Worm (Caenorhabditis elegans) whole organism, young adult: ENCODE data around the gene cks-1.

Source experiments
- F22D6.2 ChIP-seq: sonication (generic microtip); optimal IDR thresholded peaks from 2 replicates; lab custom pipeline; 2016; ENCODE audit warnings: mild to moderate bottlenecking, missing genetic modification characterization, missing compliant biosample characterization
- F23B12.7 ChIP-seq: sonication (generic microtip); optimal IDR thresholded peaks from 2 replicates; lab custom pipeline; 2017; ENCODE audit warnings: missing genetic modification characterization, mild to moderate bottlenecking, missing compliant biosample characterization, antibody characterized with exemption, moderate library complexity; ENCODE audit not compliant: insufficient read depth
- F33H1.4 ChIP-seq: fragments of 200-800 bp; sonication (Bioruptor generic); IDR thresholded peaks from 2 replicates; pipeline ENCODE4 v1.3.6; 2022; ENCODE audit warnings: missing genetic modification reagents, missing genetic modification characterization, missing compliant biosample characterization
- F37B4.10 ChIP-seq: fragments of 200-800 bp; sonication (Bioruptor generic); IDR thresholded peaks from 2 replicates; pipeline ENCODE4 v1.3.6; 2022; ENCODE audit warnings: missing genetic modification characterization, missing compliant biosample characterization
- Y53F4B.3 ChIP-seq: fragments of 200-800 bp; sonication (Bioruptor generic); IDR thresholded peaks from 2 replicates; pipeline ENCODE4 v1.3.6; 2022; ENCODE audit warnings: missing genetic modification reagents, missing genetic modification characterization, missing compliant biosample characterization
- Y79H2A.3 ChIP-seq: fragments of 200-800 bp; sonication (Bioruptor generic); conservative IDR thresholded peaks from 2 replicates; pipeline ENCODE4 v1.3.6; 2022; ENCODE audit warnings: missing genetic modification reagents, missing genetic modification characterization, missing compliant biosample characterization
- atf-7 ChIP-seq: sonication (generic microtip); optimal IDR thresholded peaks from 2 replicates; lab custom pipeline; 2017; ENCODE audit warnings: mild to moderate bottlenecking, missing genetic modification characterization, missing compliant biosample characterization
- athp-1 ChIP-seq: sonication (generic microtip); optimal IDR thresholded peaks from 2 replicates; lab custom pipeline; 2017; ENCODE audit warnings: mild to moderate bottlenecking, missing genetic modification characterization, missing compliant biosample characterization
- attf-5 ChIP-seq: fragments of 200-800 bp; sonication (Bioruptor generic); optimal IDR thresholded peaks from 2 replicates; lab custom pipeline; 2018; ENCODE audit warnings: mild to moderate bottlenecking, missing genetic modification characterization, missing compliant biosample characterization
- attf-6 ChIP-seq: fragments of 200-800 bp; sonication (Bioruptor generic); IDR thresholded peaks from 2 replicates; pipeline ENCODE4 v1.3.6; 2022; ENCODE audit warnings: missing genetic modification reagents, missing genetic modification characterization, missing compliant biosample characterization
- bed-2 ChIP-seq: fragments of 200-800 bp; sonication (Bioruptor generic); IDR thresholded peaks from 2 replicates; pipeline ENCODE4 v1.3.6; 2022; ENCODE audit warnings: missing genetic modification reagents, missing genetic modification characterization, missing compliant biosample characterization
- ceh-40 ChIP-seq: fragments of 200-800 bp; sonication (Bioruptor generic); IDR thresholded peaks from 2 replicates; pipeline ENCODE4 v1.3.6; 2022; ENCODE audit warnings: missing genetic modification characterization, missing compliant biosample characterization
- dpff-1 ChIP-seq: sonication (generic microtip); optimal IDR thresholded peaks from 2 replicates; lab custom pipeline; 2017; ENCODE audit warnings: mild to moderate bottlenecking, missing genetic modification characterization, missing compliant biosample characterization
- dpl-1 ChIP-seq: fragments of 150-350 bp; optimal IDR thresholded peaks from 2 replicates; lab custom pipeline; 2014; ENCODE audit warnings: missing biosample characterization, missing genetic modification reagents, missing genetic modification characterization
- gei-17 ChIP-seq: fragments of 200-800 bp; sonication (Bioruptor generic); optimal IDR thresholded peaks from 2 replicates; lab custom pipeline; 2018; ENCODE audit warnings: mild to moderate bottlenecking, missing genetic modification characterization, missing compliant biosample characterization
- hmg-20 ChIP-seq: fragments of 200-800 bp; sonication (Bioruptor generic); IDR thresholded peaks from 2 replicates; pipeline ENCODE4 v1.3.6; 2022; ENCODE audit warnings: missing genetic modification reagents, missing genetic modification characterization, missing compliant biosample characterization
- hrde-1 ChIP-seq: sonication (generic microtip); optimal IDR thresholded peaks from 2 replicates; lab custom pipeline; 2016; ENCODE audit warnings: missing genetic modification characterization, mild to moderate bottlenecking, missing compliant biosample characterization, moderate library complexity, missing genotype, missing genetic modification reagents, borderline replicate concordance
- let-607 ChIP-seq, 2 experiments: fragments of 200-800 bp in 1 of 2; sonication (Bioruptor generic) in 1 of 2; sonication (generic microtip) in 1 of 2; optimal IDR thresholded peaks; 2 replicates each; lab custom pipeline; 2016 to 2018; ENCODE audit warnings: mild to moderate bottlenecking in 2 of 2, missing compliant biosample characterization in 2 of 2, missing genetic modification characterization in 2 of 2, moderate library complexity in 2 of 2, missing genotype in 1 of 2
- lin-26 ChIP-seq: fragments of 200-800 bp; sonication (Bioruptor generic); IDR thresholded peaks from 2 replicates; pipeline ENCODE4 v1.3.6; 2022; ENCODE audit warnings: missing genetic modification reagents, missing genetic modification characterization, missing compliant biosample characterization
- lir-1 ChIP-seq: fragments of 200-800 bp; sonication (Bioruptor generic); conservative IDR thresholded peaks from 2 replicates; pipeline ENCODE4 v1.3.6; 2022; ENCODE audit warnings: missing genetic modification reagents, missing genetic modification characterization, missing compliant biosample characterization
- lsl-1 ChIP-seq: fragments of 200-800 bp; sonication (Bioruptor generic); optimal IDR thresholded peaks from 2 replicates; lab custom pipeline; 2018; ENCODE audit warnings: mild to moderate bottlenecking, missing genetic modification characterization, moderate library complexity, missing compliant biosample characterization
- madf-6 ChIP-seq: fragments of 200-800 bp; sonication (Bioruptor generic); IDR thresholded peaks from 2 replicates; pipeline ENCODE4 v1.3.6; 2022; ENCODE audit warnings: missing genetic modification reagents, missing genetic modification characterization, missing compliant biosample characterization
- nfya-1 ChIP-seq: sonication (generic microtip); optimal IDR thresholded peaks from 2 replicates; lab custom pipeline; 2017; ENCODE audit warnings: antibody characterized with exemption, missing compliant biosample characterization, missing genetic modification characterization, borderline replicate concordance; ENCODE audit not compliant: insufficient read depth
- nfyb-1 ChIP-seq: fragments of 200-800 bp; sonication (Bioruptor generic); IDR thresholded peaks from 2 replicates; pipeline ENCODE4 v1.3.6; 2022; ENCODE audit warnings: missing genetic modification reagents, missing genetic modification characterization, missing compliant biosample characterization
- nhr-179 ChIP-seq: sonication (generic microtip); optimal IDR thresholded peaks from 2 replicates; lab custom pipeline; 2016; ENCODE audit warnings: mild to moderate bottlenecking, missing genetic modification characterization, missing compliant biosample characterization
- nhr-27 ChIP-seq: fragments of 200-800 bp; sonication (Bioruptor generic); optimal IDR thresholded peaks from 2 replicates; lab custom pipeline; 2018; ENCODE audit warnings: mild to moderate bottlenecking, missing genetic modification characterization, moderate library complexity, missing compliant biosample characterization
- rec-8 ChIP-seq, 2 experiments: sonication (generic microtip); optimal IDR thresholded peaks; 2 replicates each; lab custom pipeline; 2016; ENCODE audit warnings: mild to moderate bottlenecking in 2 of 2, missing genetic modification characterization in 2 of 2, missing genetic modification reagents in 2 of 2, missing genotype in 2 of 2, missing biosample characterization in 1 of 2, missing compliant biosample characterization in 1 of 2, moderate library complexity in 1 of 2
- repo-1 ChIP-seq: sonication (generic microtip); optimal IDR thresholded peaks from 2 replicates; lab custom pipeline; 2017; ENCODE audit warnings: mild to moderate bottlenecking, missing genetic modification characterization, missing compliant biosample characterization
- snpc-1.1 ChIP-seq: sonication (generic microtip); optimal IDR thresholded peaks from 2 replicates; lab custom pipeline; 2017; ENCODE audit warnings: missing genetic modification characterization, mild to moderate bottlenecking, missing compliant biosample characterization, antibody characterized with exemption, moderate library complexity, missing genotype, missing genetic modification reagents; ENCODE audit not compliant: insufficient read depth
- snpc-3.4 ChIP-seq: sonication (generic microtip); optimal IDR thresholded peaks from 2 replicates; lab custom pipeline; 2017; ENCODE audit warnings: missing genetic modification characterization, mild to moderate bottlenecking, missing compliant biosample characterization, antibody characterized with exemption, moderate library complexity, missing genotype, missing genetic modification reagents
- snpc-4 ChIP-seq, 5 experiments: fragments of 150-350 bp in 1 of 5; sonication (generic microtip) in 4 of 5; optimal IDR thresholded peaks; 2 replicates each; lab custom pipeline; 2014 to 2018; ENCODE audit warnings: missing genetic modification characterization in 5 of 5, missing biosample characterization in 3 of 5, antibody characterized with exemption in 2 of 5, mild to moderate bottlenecking in 2 of 5, missing compliant biosample characterization in 2 of 5, missing genotype in 2 of 5, moderate library complexity in 2 of 5, missing genetic modification reagents in 1 of 5
- tlf-1 ChIP-seq: fragments of 200-800 bp; sonication (Bioruptor generic); optimal IDR thresholded peaks from 2 replicates; lab custom pipeline; 2018; ENCODE audit warnings: mild to moderate bottlenecking, missing genetic modification characterization, missing compliant biosample characterization
- unc-130 ChIP-seq: sonication (generic microtip); optimal IDR thresholded peaks from 2 replicates; lab custom pipeline; 2016; ENCODE audit warnings: missing genetic modification reagents, missing genetic modification characterization, missing compliant biosample characterization
- zfh-2 ChIP-seq: fragments of 200-800 bp; sonication (Bioruptor generic); conservative IDR thresholded peaks from 2 replicates; pipeline ENCODE4 v1.3.6; 2022; ENCODE audit warnings: missing genetic modification reagents, missing genetic modification characterization, missing compliant biosample characterization
- ztf-6 ChIP-seq: fragments of 200-800 bp; sonication (Bioruptor generic); IDR thresholded peaks from 2 replicates; pipeline ENCODE4 v1.3.6; 2022; ENCODE audit warnings: missing genetic modification reagents, missing genetic modification characterization, missing compliant biosample characterization

Gene cks-1

ce11 chrIV:8511056-8511455 lies 2.7 kb upstream of the cks-1 start, which contains the start of gene mes-6 (continued):
- peak; percentile 81 for TF ChIP-seq snpc-3.4
- TF ChIP-seq F22D6.2 (tag; lab: Kevin White, UChicago), result no peak
- peak; percentile 85 for TF ChIP-seq dpl-1 (GFP tag; lab: Kevin White, UChicago)
- peak; percentile 72 for TF ChIP-seq F23B12.7 (tag; lab: Kevin White, UChicago)
- TF ChIP-seq zfh-2, result no peak
- no peak for TF ChIP-seq snpc-4 (GFP tag; optimal IDR thresholded peaks at IDR 0.05; lab: Kevin White, UChicago)
- TF ChIP-seq snpc-4 (tag; optimal IDR thresholded peaks at IDR 0.05; lab: Kevin White, UChicago), result peak in 1 of 4 experiments; percentile 71
- TF ChIP-seq bed-2 (GFP tag; lab: Robert Waterston, UW), result no peak
- TF ChIP-seq let-607 (tag; optimal IDR thresholded peaks at IDR 0.05; lab: Kevin White, UChicago), result no peak
- TF ChIP-seq ceh-40 (GFP tag; lab: Robert Waterston, UW), result no peak
- no peak for TF ChIP-seq nfya-1
- peak; percentile 89 for TF ChIP-seq madf-6 (GFP tag; lab: Robert Waterston, UW)
- TF ChIP-seq, all 124 proteins: peak for 22

ce11 chrIV:8512679-8513078 lies 1.0 kb upstream of the cks-1 start, which contains the start of gene C09G4.4:
Gene C09G4.4 (plus strand): TSS chrIV:8512979.
- TF ChIP-seq lin-26 (GFP tag; lab: Robert Waterston, UW) (0 out of 2 replicates have a peak, but pooled peaks have one; percentile 56), F33H1.4 (GFP tag; lab: Robert Waterston, UW) (0 out of 2 replicates have a peak, but pooled peaks have one; percentile 5), F37B4.10 (GFP tag; lab: Robert Waterston, UW) (no peak), hmg-20 (GFP tag; lab: Robert Waterston, UW) (no peak), athp-1 (tag; lab: Kevin White, UChicago) (peak; percentile 9), nfya-1 (no peak)

- TF ChIP-seq attf-5 (GFP tag; lab: Kevin White, UChicago) (no peak), Y79H2A.3 (GFP tag; lab: Robert Waterston, UW) (peak; percentile 77; the same call in 1 of the 2 replicates), snpc-3.4 (peak; percentile 28), lin-26 (GFP tag; lab: Robert Waterston, UW) (0 out of 2 replicates have a peak, but pooled peaks have one; percentile 35), Y53F4B.3 (GFP tag; lab: Robert Waterston, UW) (no peak), lir-1 (GFP tag; lab: Robert Waterston, UW) (no peak), gei-17 (GFP tag; lab: Kevin White, UChicago) (no peak), ztf-6 (no peak), atf-7 (tag; lab: Kevin White, UChicago) (no peak), hrde-1 (peak; percentile 87), repo-1 (peak; percentile 42), tlf-1 (no peak), unc-130 (peak; percentile 15), lsl-1 (no peak), nfyb-1 (GFP tag; lab: Robert Waterston, UW) (no peak), rec-8 (tag; optimal IDR thresholded peaks at IDR 0.05; lab: Kevin White, UChicago) (no peak), athp-1 (tag; lab: Kevin White, UChicago) (peak; percentile 4)
Measured at ce11 chrIV:8514546-8514945, 827 bp downstream of the cks-1 start.

- TF ChIP-seq snpc-1.1 (tag; lab: Kevin White, UChicago) (no peak), lin-26 (GFP tag; lab: Robert Waterston, UW) (no peak), dpff-1 (tag; lab: Kevin White, UChicago) (no peak), nhr-179 (tag; lab: Kevin White, UChicago) (no peak), nhr-27 (no peak), repo-1 (no peak), attf-6 (GFP tag; lab: Robert Waterston, UW) (no peak), F37B4.10 (GFP tag; lab: Robert Waterston, UW) (no peak)
Measured at ce11 chrIV:8519949-8520348, 6.2 kb downstream of the cks-1 start.
